Fruit fly (Drosophila melanogaster) whole organism: ENCODE data around the gene asl.

Source experiments
- CG8478 ChIP-seq: fragments of >200 bp; optimal IDR thresholded peaks from 2 replicates; lab custom pipeline; 2018; ENCODE audit warnings: inconsistent platforms
- Dll ChIP-seq: fragments of >200 bp; optimal IDR thresholded peaks from 2 replicates; lab custom pipeline; 2017
- EcR ChIP-seq, 2 experiments: fragments of >200 bp; optimal IDR thresholded peaks; 2 replicates each; lab custom pipeline; 2017; ENCODE audit warnings: missing biosample characterization in 2 of 2, missing genetic modification characterization in 2 of 2, missing genetic modification reagents in 2 of 2
- pan ChIP-seq: fragments of >200 bp; optimal IDR thresholded peaks from 2 replicates; lab custom pipeline; 2017
- psq ChIP-seq: fragments of >200 bp; optimal IDR thresholded peaks from 2 replicates; lab custom pipeline; 2017
- usp ChIP-seq: fragments of >200 bp; optimal IDR thresholded peaks from 2 replicates; lab custom pipeline; 2017; ENCODE audit warnings: missing biosample characterization, missing genetic modification characterization, mixed read lengths

Gene asl

dm6 chr3R:5633437-5633836, 27.1 kb upstream of the asl start, which contains the start of gene CG12171:
TSS of gene CG12171 (plus strand) at chr3R:5633627.
- TF ChIP-seq CG8478 (lab: Kevin White, UChicago) (no peak), usp (GFP tag; lab: Kevin White, UChicago) (no peak), psq (lab: Kevin White, UChicago) (no peak), EcR (GFP tag; optimal IDR thresholded peaks at IDR 0.05; lab: Kevin White, UChicago) (no peak), Dll (lab: Kevin White, UChicago) (no peak), pan (lab: Kevin White, UChicago) (no peak)

dm6 chr3R:5632182-5632581, 25.8 kb upstream of the asl start, which contains the start of gene CG31549:
TSS of gene CG31549 (plus strand) at chr3R:5632192.
- no peak for TF ChIP-seq CG8478 (lab: Kevin White, UChicago)
- TF ChIP-seq EcR (GFP tag; optimal IDR thresholded peaks at IDR 0.05; lab: Kevin White, UChicago), result no peak
- TF ChIP-seq psq (lab: Kevin White, UChicago), result no peak
- no peak for TF ChIP-seq Dll (lab: Kevin White, UChicago)
- TF ChIP-seq pan (lab: Kevin White, UChicago), result no peak
- TF ChIP-seq usp (GFP tag; lab: Kevin White, UChicago), result no peak

DNA sequence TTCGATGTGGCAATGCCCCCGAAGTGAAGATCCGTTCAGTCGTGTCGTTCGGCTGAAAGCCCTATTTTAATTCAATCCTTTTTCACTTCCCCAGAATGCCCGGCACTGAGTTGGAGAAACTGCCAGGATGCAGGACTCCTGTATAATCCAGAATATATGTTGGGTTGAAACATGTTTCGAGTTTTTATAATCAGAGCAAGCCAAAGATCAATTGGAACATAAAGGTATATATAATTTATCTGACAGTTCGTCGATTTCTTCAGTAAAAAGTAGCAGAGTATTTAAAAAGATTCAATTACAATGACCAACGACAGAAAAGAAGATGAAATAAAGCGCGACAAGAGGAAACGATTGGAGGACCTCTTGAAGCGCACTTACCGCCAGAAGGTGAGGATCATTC, 21.2 kb upstream of the asl start, which contains the start of gene CG31551:
TSS of gene CG31551 (plus strand) at position 301 of the 400 bp plus-strand sequence.
- no peak for TF ChIP-seq psq (lab: Kevin White, UChicago)
- no peak for TF ChIP-seq Dll (lab: Kevin White, UChicago)
- TF ChIP-seq pan (lab: Kevin White, UChicago), result no peak
- no peak for TF ChIP-seq usp (GFP tag; lab: Kevin White, UChicago)
- no peak for TF ChIP-seq CG8478 (lab: Kevin White, UChicago)
- no peak for TF ChIP-seq EcR (GFP tag; optimal IDR thresholded peaks at IDR 0.05; lab: Kevin White, UChicago)

- TF ChIP-seq pan (lab: Kevin White, UChicago), result no peak
- no peak for TF ChIP-seq EcR (GFP tag; optimal IDR thresholded peaks at IDR 0.05; lab: Kevin White, UChicago)
- no peak for TF ChIP-seq psq (lab: Kevin White, UChicago)
Observed at dm6 chr3R:5624115-5624878, 18.0 kb upstream of the asl start, which contains the start of the genes Dph4, Spec2 and RpL13A. TSS of gene Dph4 (minus strand) at chr3R:5624125. TSS of gene Spec2 (minus strand) at chr3R:5624125. TSS of gene RpL13A (plus strand) at chr3R:5624474.

DNA sequence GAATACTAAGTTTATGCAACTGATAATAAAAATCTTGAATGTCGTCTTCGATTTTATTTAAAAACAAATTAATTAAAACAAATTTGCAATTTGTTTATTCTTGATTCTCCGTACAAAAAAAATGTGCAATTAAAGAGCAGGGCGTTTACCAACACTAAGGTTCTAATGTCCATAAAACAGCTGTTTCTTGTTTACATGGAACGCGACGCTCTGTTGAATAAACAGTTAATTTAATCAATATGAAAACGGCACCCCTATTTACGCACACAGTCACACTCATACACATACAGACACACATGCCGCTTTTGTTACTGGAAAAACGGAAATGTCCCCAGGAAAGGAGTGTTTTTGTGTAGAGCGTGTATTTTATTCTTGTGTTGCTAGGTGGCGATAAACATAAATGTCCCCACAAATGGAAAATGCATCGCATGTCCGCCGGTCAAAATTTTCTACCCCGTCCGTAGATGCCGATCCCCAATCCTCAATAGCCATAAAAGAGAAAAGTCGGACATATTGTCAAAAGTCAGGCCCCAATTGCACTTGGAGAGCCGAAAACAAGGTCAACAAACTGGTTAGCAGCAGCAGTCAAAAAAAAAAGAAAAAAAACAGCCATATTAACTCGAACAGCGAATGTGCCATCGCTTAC, 16.8 kb upstream of the asl start:
- TF ChIP-seq Dll (lab: Kevin White, UChicago), result no peak
- TF ChIP-seq CG8478 (lab: Kevin White, UChicago), result no peak
- TF ChIP-seq EcR (GFP tag; optimal IDR thresholded peaks at IDR 0.05; lab: Kevin White, UChicago), result no peak
- TF ChIP-seq pan (lab: Kevin White, UChicago), result no peak

- TF ChIP-seq EcR (GFP tag; optimal IDR thresholded peaks at IDR 0.05; lab: Kevin White, UChicago), result no peak
- no peak for TF ChIP-seq pan (lab: Kevin White, UChicago)
- no peak for TF ChIP-seq Dll (lab: Kevin White, UChicago)
- TF ChIP-seq psq (lab: Kevin White, UChicago), result no peak
- no peak for TF ChIP-seq usp (GFP tag; lab: Kevin White, UChicago)
- no peak for TF ChIP-seq CG8478 (lab: Kevin White, UChicago)
Observed at dm6 chr3R:5622406-5622752, 16.0 kb upstream of the asl start.

DNA sequence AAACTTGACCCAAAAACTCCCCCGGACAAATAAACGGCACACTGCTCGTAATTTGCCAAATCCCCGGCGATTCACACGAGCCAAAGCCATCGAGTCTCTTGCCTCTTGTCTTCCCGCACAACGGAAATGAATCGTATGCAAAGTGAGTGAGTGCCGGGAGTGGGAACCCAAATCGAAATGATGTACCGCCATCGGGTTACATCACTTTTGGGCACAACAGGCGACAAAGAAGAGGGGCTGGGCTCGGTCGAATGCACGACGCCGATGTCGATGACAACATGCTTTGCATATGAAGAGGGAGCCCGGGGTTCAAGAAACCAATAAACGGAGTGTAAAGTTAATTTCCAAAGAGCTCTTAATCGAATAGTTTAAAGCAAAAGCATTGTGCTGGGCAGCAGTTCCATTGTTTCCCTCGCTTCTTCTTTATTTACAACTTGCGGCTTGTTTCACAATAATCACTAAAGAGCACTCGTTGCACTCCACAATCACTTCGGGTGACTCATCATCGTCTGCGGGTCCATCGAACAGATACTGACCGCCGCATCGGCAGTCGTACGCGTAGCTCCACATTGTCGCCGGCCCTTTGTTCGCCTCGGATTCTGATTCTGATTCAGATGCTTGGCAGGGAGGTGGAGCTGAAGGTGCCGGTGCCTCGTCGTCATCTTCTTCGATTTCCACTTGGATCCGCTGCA, 15.5 kb upstream of the asl start:
- TF ChIP-seq usp (GFP tag; lab: Kevin White, UChicago) (no peak), psq (lab: Kevin White, UChicago) (no peak), EcR (GFP tag; optimal IDR thresholded peaks at IDR 0.05; lab: Kevin White, UChicago) (no peak), CG8478 (lab: Kevin White, UChicago) (no peak), pan (lab: Kevin White, UChicago) (no peak), Dll (lab: Kevin White, UChicago) (no peak)

DNA sequence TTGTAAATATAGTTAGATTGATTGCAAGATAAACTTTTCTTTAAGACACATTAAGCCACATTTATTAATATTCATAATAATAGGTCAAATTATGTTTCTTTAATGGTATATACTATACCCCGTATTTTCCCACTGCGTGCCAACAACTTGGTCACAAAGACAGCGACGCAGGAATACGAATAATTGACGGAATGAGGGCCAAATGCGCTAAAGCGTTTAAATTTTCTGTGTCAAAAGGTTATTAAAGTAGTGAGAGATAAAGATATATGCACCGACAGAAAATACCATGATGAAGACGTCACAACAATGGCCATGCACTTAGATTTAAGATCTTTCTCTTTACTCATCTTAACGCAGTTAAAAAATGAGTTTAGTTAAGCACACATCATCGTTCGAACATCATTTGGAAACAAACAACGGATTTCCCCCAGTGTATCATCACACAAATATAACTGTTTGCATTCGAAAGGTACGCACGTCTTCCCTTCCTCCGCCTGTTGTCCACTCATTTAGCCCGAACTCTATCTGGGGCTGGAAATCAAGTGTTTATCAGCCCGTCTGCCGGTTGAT, 14.1 kb upstream of the asl start:
- TF ChIP-seq CG8478 (lab: Kevin White, UChicago), result no peak
- TF ChIP-seq Dll (lab: Kevin White, UChicago), result no peak

dm6 chr3R:5617923-5618623, 11.7 kb upstream of the asl start:
- TF ChIP-seq usp (GFP tag; lab: Kevin White, UChicago), result no peak
- TF ChIP-seq pan (lab: Kevin White, UChicago), result no peak
- no peak for TF ChIP-seq EcR (GFP tag; optimal IDR thresholded peaks at IDR 0.05; lab: Kevin White, UChicago)
- no peak for TF ChIP-seq psq (lab: Kevin White, UChicago)
- TF ChIP-seq Dll (lab: Kevin White, UChicago), result no peak
- TF ChIP-seq CG8478 (lab: Kevin White, UChicago), result no peak

DNA sequence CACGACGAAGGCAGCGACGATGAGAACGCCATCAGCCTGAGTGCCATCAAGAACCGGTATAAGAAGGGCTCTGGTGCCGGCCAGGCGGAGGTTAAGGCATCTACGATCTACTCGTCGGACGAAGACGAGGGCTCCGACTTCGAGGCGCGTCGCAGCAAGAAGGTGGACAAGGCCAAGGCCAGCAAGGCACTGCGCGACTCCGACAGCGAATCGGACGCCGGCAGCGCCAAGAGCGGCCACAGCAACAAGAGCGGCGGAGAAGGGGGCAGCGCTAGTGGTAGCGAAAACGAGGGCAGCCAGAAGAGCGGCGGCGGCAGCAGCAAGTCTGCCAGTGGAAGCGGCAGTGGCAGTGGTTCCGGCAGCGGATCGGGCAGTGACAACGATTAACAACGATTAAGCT, 9.1 kb upstream of the asl start:
- TF ChIP-seq usp (GFP tag; lab: Kevin White, UChicago) (no peak), CG8478 (lab: Kevin White, UChicago) (no peak), EcR (GFP tag; optimal IDR thresholded peaks at IDR 0.05; lab: Kevin White, UChicago) (no peak), pan (lab: Kevin White, UChicago) (no peak), psq (lab: Kevin White, UChicago) (no peak), Dll (lab: Kevin White, UChicago) (no peak)
